Fruit fly (Drosophila melanogaster) whole organism, embryonic: ENCODE measurements around the gene trbl.

ENCODE experiments used
- BEAF-32 ChIP-seq: fragments of 200-800 bp; sonication (Bioruptor generic); optimal IDR thresholded peaks from 3 replicates; lab custom pipeline; 2017; ENCODE audit warnings: missing biosample characterization, missing genetic modification characterization, mild to moderate bottlenecking, moderate library complexity, missing genetic modification reagents
- Bteb2 ChIP-seq: fragments of 200-800 bp; sonication (Bioruptor generic); optimal IDR thresholded peaks from 2 replicates; lab custom pipeline; 2016; ENCODE audit warnings: missing biosample characterization, missing genetic modification characterization
- CG10366 ChIP-seq: fragments of 200-800 bp; sonication (Bioruptor generic); IDR thresholded peaks from 2 replicates; pipeline ENCODE4 v1.3.6; 2022; ENCODE audit warnings: missing biosample characterization, missing genetic modification characterization
- CG11560 ChIP-seq: fragments of 200-800 bp; sonication (Bioruptor generic); IDR thresholded peaks from 3 replicates; pipeline ENCODE4 v1.3.6; 2022; ENCODE audit warnings: missing biosample characterization, missing genetic modification characterization
- CG15073 ChIP-seq: fragments of 200-800 bp; sonication (Bioruptor generic); optimal IDR thresholded peaks from 2 replicates; lab custom pipeline; 2016; ENCODE audit warnings: missing biosample characterization, missing genetic modification characterization
- CG15514 ChIP-seq: fragments of 200-800 bp; sonication (Bioruptor generic); optimal IDR thresholded peaks from 3 replicates; lab custom pipeline; 2017; ENCODE audit warnings: missing biosample characterization, missing genetic modification characterization, mild to moderate bottlenecking, moderate library complexity, missing genetic modification reagents
- CG15601 ChIP-seq: fragments of 200-800 bp; sonication (Bioruptor generic); optimal IDR thresholded peaks from 3 replicates; lab custom pipeline; 2019; ENCODE audit warnings: missing biosample characterization, mild to moderate bottlenecking, missing genetic modification characterization, moderate library complexity
- CG31365 ChIP-seq: fragments of 200-800 bp; sonication (Bioruptor generic); optimal IDR thresholded peaks from 2 replicates; lab custom pipeline; 2018; ENCODE audit warnings: missing biosample characterization, mild to moderate bottlenecking, missing genetic modification characterization
- CG32767 ChIP-seq: fragments of 200-800 bp; sonication (Bioruptor generic); IDR thresholded peaks from 2 replicates; pipeline ENCODE4 v1.3.6; 2022; ENCODE audit warnings: missing biosample characterization, missing genetic modification characterization
- CG34376 ChIP-seq: fragments of 200-800 bp; sonication (Bioruptor generic); optimal IDR thresholded peaks from 2 replicates; lab custom pipeline; 2018; ENCODE audit warnings: missing biosample characterization, mild to moderate bottlenecking, missing genetic modification characterization
- CG4820 ChIP-seq: fragments of 200-800 bp; sonication (Bioruptor generic); optimal IDR thresholded peaks from 3 replicates; lab custom pipeline; 2016; ENCODE audit warnings: missing biosample characterization, missing genetic modification characterization
- CG6765 ChIP-seq: fragments of 200-800 bp; sonication (Bioruptor generic); optimal IDR thresholded peaks from 3 replicates; lab custom pipeline; 2017; ENCODE audit warnings: missing biosample characterization, mild to moderate bottlenecking, missing genetic modification characterization
- CG6813 ChIP-seq: fragments of 200-800 bp; sonication (Bioruptor generic); optimal IDR thresholded peaks from 2 replicates; lab custom pipeline; 2017; ENCODE audit warnings: missing biosample characterization, missing genetic modification characterization, mild to moderate bottlenecking, moderate library complexity, missing genetic modification reagents
- Chrac-16 ChIP-seq: fragments of 200-800 bp; sonication (Bioruptor generic); optimal IDR thresholded peaks from 3 replicates; lab custom pipeline; 2016; ENCODE audit warnings: missing biosample characterization, missing genetic modification characterization
- CrebB ChIP-seq: fragments of 200-800 bp; sonication (Bioruptor generic); optimal IDR thresholded peaks from 3 replicates; lab custom pipeline; 2018; ENCODE audit warnings: missing biosample characterization, mild to moderate bottlenecking, missing genetic modification characterization
- D ChIP-seq, 2 experiments: fragments of 200-800 bp in 1 of 2; fragments of >200 bp in 1 of 2; sonication (Bioruptor generic) in 1 of 2; optimal IDR thresholded peaks; 2 replicates in 1 of 2; 3 replicates in 1 of 2; lab custom pipeline; 2017; ENCODE audit warnings: mild to moderate bottlenecking in 1 of 2, missing biosample characterization in 1 of 2, missing genetic modification characterization in 1 of 2, missing genetic modification reagents in 1 of 2
- Dbx ChIP-seq: fragments of 200-800 bp; sonication (Bioruptor generic); IDR thresholded peaks from 3 replicates; pipeline ENCODE4 v1.3.6; 2022; ENCODE audit warnings: missing biosample characterization, missing genetic modification characterization
- Doc2 ChIP-seq: fragments of 200-800 bp; sonication (Bioruptor generic); IDR thresholded peaks from 2 replicates; pipeline ENCODE4 v1.3.6; 2022; ENCODE audit warnings: missing biosample characterization, missing genetic modification characterization
- Dref ChIP-seq: fragments of 200-800 bp; sonication (Bioruptor generic); IDR thresholded peaks from 2 replicates; pipeline ENCODE4 v1.3.6; 2022; ENCODE audit warnings: missing biosample characterization, missing genetic modification characterization
- Elba2 ChIP-seq: fragments of 200-800 bp; sonication (Bioruptor generic); optimal IDR thresholded peaks from 3 replicates; lab custom pipeline; 2016; ENCODE audit warnings: missing biosample characterization, missing genetic modification characterization
- H2.0 ChIP-seq: fragments of 200-800 bp; sonication (Bioruptor generic); IDR thresholded peaks from 2 replicates; pipeline ENCODE4 v1.3.6; 2022; ENCODE audit warnings: missing biosample characterization, missing genetic modification characterization
- Lhr ChIP-seq: fragments of 200-800 bp; sonication (Bioruptor generic); optimal IDR thresholded peaks from 3 replicates; lab custom pipeline; 2017; ENCODE audit warnings: mild to moderate bottlenecking, missing biosample characterization, missing genetic modification reagents, missing genetic modification characterization
- Mad ChIP-seq: fragments of 200-800 bp; sonication (Bioruptor generic); optimal IDR thresholded peaks from 2 replicates; lab custom pipeline; 2016; ENCODE audit warnings: missing biosample characterization, missing genetic modification characterization
- NK7.1 ChIP-seq: fragments of 200-800 bp; sonication (Bioruptor generic); optimal IDR thresholded peaks from 3 replicates; lab custom pipeline; 2016; ENCODE audit warnings: missing biosample characterization, missing genetic modification characterization
- Ravus ChIP-seq: fragments of 200-800 bp; sonication (Bioruptor generic); IDR thresholded peaks from 2 replicates; pipeline ENCODE4 v1.3.6; 2022; ENCODE audit warnings: missing biosample characterization, missing genetic modification characterization
- Sox102F ChIP-seq: fragments of 200-800 bp; sonication (Bioruptor generic); optimal IDR thresholded peaks from 2 replicates; lab custom pipeline; 2018; ENCODE audit warnings: missing biosample characterization, mild to moderate bottlenecking, missing genetic modification characterization, moderate library complexity
- bowl ChIP-seq: fragments of 200-800 bp; sonication (Bioruptor generic); IDR thresholded peaks from 2 replicates; pipeline ENCODE4 v1.3.6; 2022; ENCODE audit warnings: missing biosample characterization, missing genetic modification characterization
- bsh ChIP-seq, 2 experiments: fragments of 200-800 bp; sonication (Bioruptor generic); optimal IDR thresholded peaks; 2 replicates each; lab custom pipeline; 2017 to 2018; ENCODE audit warnings: mild to moderate bottlenecking in 2 of 2, missing biosample characterization in 2 of 2, missing genetic modification characterization in 2 of 2, moderate library complexity in 1 of 2
- chinmo ChIP-seq: fragments of 200-800 bp; sonication (Bioruptor generic); IDR thresholded peaks from 4 replicates; pipeline ENCODE4 v1.3.6; 2022; ENCODE audit warnings: missing biosample characterization, missing genetic modification characterization; ENCODE audit not compliant: partially characterized antibody
- crp ChIP-seq, 2 experiments: fragments of 200-800 bp; sonication (Bioruptor generic); optimal IDR thresholded peaks; 2 replicates in 1 of 2; 3 replicates in 1 of 2; lab custom pipeline; 2017; ENCODE audit warnings: missing biosample characterization in 2 of 2, missing genetic modification characterization in 2 of 2, mild to moderate bottlenecking in 1 of 2, moderate library complexity in 1 of 2
- cwo ChIP-seq: fragments of 200-800 bp; sonication (Bioruptor generic); optimal IDR thresholded peaks from 3 replicates; lab custom pipeline; 2017; ENCODE audit warnings: missing biosample characterization, missing genetic modification characterization, mild to moderate bottlenecking, moderate library complexity, missing genetic modification reagents
- da ChIP-seq: fragments of 200-800 bp; sonication (Bioruptor generic); optimal IDR thresholded peaks from 2 replicates; lab custom pipeline; 2016; ENCODE audit warnings: missing biosample characterization, missing genetic modification characterization
- danr ChIP-seq: fragments of 200-800 bp; sonication (Bioruptor generic); IDR thresholded peaks from 2 replicates; pipeline ENCODE4 v1.3.6; 2022; ENCODE audit warnings: missing biosample characterization, missing genetic modification characterization
- gsb ChIP-seq: fragments of 200-800 bp; sonication (Bioruptor generic); IDR thresholded peaks from 2 replicates; pipeline ENCODE4 v1.3.6; 2022; ENCODE audit warnings: missing biosample characterization, missing genetic modification characterization
- hkb ChIP-seq, 2 experiments: fragments of 200-800 bp in 1 of 2; fragments of >200 bp in 1 of 2; sonication (Bioruptor generic) in 1 of 2; IDR thresholded peaks in 1 of 2; optimal IDR thresholded peaks in 1 of 2; 2 replicates each; pipeline versions ENCODE4 v1.3.6 to Lab custom; 2017 to 2022; ENCODE audit warnings: missing biosample characterization in 1 of 2, missing genetic modification characterization in 1 of 2
- luna ChIP-seq: fragments of 200-800 bp; sonication (Bioruptor generic); optimal IDR thresholded peaks from 2 replicates; lab custom pipeline; 2016; ENCODE audit warnings: missing biosample characterization, missing genetic modification characterization
- mam ChIP-seq: fragments of 200-800 bp; sonication (Bioruptor generic); optimal IDR thresholded peaks from 3 replicates; lab custom pipeline; 2016; ENCODE audit warnings: missing biosample characterization, missing genetic modification characterization
- mirr ChIP-seq: fragments of 200-800 bp; sonication (Bioruptor generic); optimal IDR thresholded peaks from 3 replicates; lab custom pipeline; 2018; ENCODE audit warnings: missing biosample characterization, mild to moderate bottlenecking, missing genetic modification characterization
- nerfin-2 ChIP-seq: fragments of 200-800 bp; sonication (Bioruptor generic); IDR thresholded peaks from 2 replicates; pipeline ENCODE4 v1.3.6; 2022; ENCODE audit warnings: missing biosample characterization, missing genetic modification characterization; ENCODE audit not compliant: partially characterized antibody
- pita ChIP-seq: fragments of 200-800 bp; sonication (Bioruptor generic); optimal IDR thresholded peaks from 2 replicates; lab custom pipeline; 2017; ENCODE audit warnings: missing biosample characterization, mild to moderate bottlenecking, missing genetic modification characterization
- repo ChIP-seq: fragments of 200-800 bp; sonication (Bioruptor generic); optimal IDR thresholded peaks from 2 replicates; lab custom pipeline; 2016; ENCODE audit warnings: missing biosample characterization, missing genetic modification characterization
- ro ChIP-seq: fragments of 200-800 bp; sonication (Bioruptor generic); IDR thresholded peaks from 2 replicates; pipeline ENCODE4 v1.3.6; 2022; ENCODE audit warnings: missing biosample characterization, missing genetic modification characterization
- sc ChIP-seq, 3 experiments: fragments of >200 bp in 2 of 3; fragments of 200-800 bp in 1 of 3; sonication (Bioruptor generic) in 1 of 3; optimal IDR thresholded peaks; 2 replicates in 2 of 3; 3 replicates in 1 of 3; lab custom pipeline; 2017; ENCODE audit warnings: mild to moderate bottlenecking in 1 of 3, missing biosample characterization in 1 of 3, missing genetic modification characterization in 1 of 3, missing genetic modification reagents in 1 of 3
- schlank ChIP-seq: fragments of 200-800 bp; sonication (Bioruptor generic); optimal IDR thresholded peaks from 2 replicates; lab custom pipeline; 2018; ENCODE audit warnings: missing biosample characterization, mild to moderate bottlenecking, missing genetic modification characterization
- shn ChIP-seq: fragments of 200-800 bp; sonication (Bioruptor generic); optimal IDR thresholded peaks from 3 replicates; lab custom pipeline; 2016; ENCODE audit warnings: missing biosample characterization, missing genetic modification characterization
- so ChIP-seq: fragments of 200-800 bp; sonication (Bioruptor generic); IDR thresholded peaks from 3 replicates; pipeline ENCODE4 v1.3.6; 2022; ENCODE audit warnings: missing biosample characterization, missing genetic modification characterization
- toy ChIP-seq: fragments of 200-800 bp; sonication (Bioruptor generic); IDR thresholded peaks from 2 replicates; pipeline ENCODE4 v1.3.6; 2022; ENCODE audit warnings: missing biosample characterization, missing genetic modification characterization
- zf30C ChIP-seq: fragments of 200-800 bp; sonication (Bioruptor generic); optimal IDR thresholded peaks from 3 replicates; lab custom pipeline; 2018; ENCODE audit warnings: missing biosample characterization, mild to moderate bottlenecking, missing genetic modification characterization

Gene trbl

dm6 chr3L:20387038-20387842 lies 14.2 kb downstream of the trbl start (continued):
- TF ChIP-seq crp (GFP tag; optimal IDR thresholded peaks at IDR 0.05; lab: Kevin White, UChicago) (no peak), Sox102F (GFP tag; lab: Kevin White, UChicago) (no peak), luna (no peak), CG15601 (tag; lab: Kevin White, UChicago) (peak; percentile 6), CG32767 (GFP tag; lab: Robert Waterston, UW) (no peak), Elba2 (GFP tag; lab: Kevin White, UChicago) (no peak), danr (GFP tag; lab: Robert Waterston, UW) (no peak), Doc2 (GFP tag; lab: Robert Waterston, UW) (no peak), repo (GFP tag; lab: Kevin White, UChicago) (no peak), Ravus (no peak), shn (GFP tag; lab: Kevin White, UChicago) (no peak), mam (GFP tag; lab: Kevin White, UChicago) (no peak), ro (GFP tag; lab: Robert Waterston, UW) (no peak), CG31365 (no peak), D (optimal IDR thresholded peaks at IDR 0.05; lab: Kevin White, UChicago) (no peak), D (GFP tag; optimal IDR thresholded peaks at IDR 0.05; lab: Kevin White, UChicago) (no peak), CG34376 (peak; percentile 67), zf30C (GFP tag; lab: Kevin White, UChicago) (no peak), bsh (GFP tag; optimal IDR thresholded peaks at IDR 0.05; lab: Kevin White, UChicago) (no peak), Bteb2 (GFP tag; lab: Kevin White, UChicago) (no peak), CG6813 (GFP tag; lab: Kevin White, UChicago) (no peak), Chrac-16 (GFP tag; lab: Kevin White, UChicago) (no peak), bowl (GFP tag; lab: Robert Waterston, UW) (no peak), CG4820 (GFP tag; lab: Kevin White, UChicago) (no peak), Lhr (no peak), sc (optimal IDR thresholded peaks at IDR 0.05; lab: Kevin White, UChicago) (no peak), sc (GFP tag; optimal IDR thresholded peaks at IDR 0.05; lab: Kevin White, UChicago) (no peak), da (GFP tag; lab: Kevin White, UChicago) (no peak), CG15073 (GFP tag; lab: Kevin White, UChicago) (no peak), Dbx (GFP tag; lab: Robert Waterston, UW) (no peak), NK7.1 (GFP tag; lab: Kevin White, UChicago) (no peak), CG11560 (tag; lab: Robert Waterston, UW) (no peak), cwo (GFP tag; lab: Kevin White, UChicago) (peak; percentile 72), schlank (tag; lab: Kevin White, UChicago) (no peak), CG6765 (GFP tag; lab: Kevin White, UChicago) (no peak), Mad (GFP tag; lab: Kevin White, UChicago) (no peak), nerfin-2 (no peak), hkb (optimal IDR thresholded peaks at IDR 0.05; lab: Kevin White, UChicago) (no peak), hkb (GFP tag; IDR thresholded peaks at IDR 0.05; lab: Robert Waterston, UW) (0 out of 2 replicates have a peak, but pooled peaks have one; percentile 14), CrebB (tag; lab: Kevin White, UChicago) (peak; percentile 13), so (GFP tag; lab: Robert Waterston, UW) (no peak), H2.0 (GFP tag; lab: Robert Waterston, UW) (no peak), pita (GFP tag; lab: Kevin White, UChicago) (no peak), Dref (no peak), BEAF-32 (no peak), CG15514 (GFP tag; lab: Kevin White, UChicago) (peak; percentile 19), CG10366 (no peak), gsb (GFP tag; lab: Robert Waterston, UW) (no peak), mirr (GFP tag; lab: Kevin White, UChicago) (peak; percentile 42), toy (GFP tag; lab: Robert Waterston, UW) (no peak), chinmo (GFP tag; lab: Robert Waterston, UW) (0 out of 4 replicates have a peak, but pooled peaks have one; percentile 41)
